Fruit fly (Drosophila melanogaster): Measurements from ENCODE around the gene CG14805.
A peak's percentile ranks its signal among the peaks of the same experiment; 100 is the strongest.

DNA sequence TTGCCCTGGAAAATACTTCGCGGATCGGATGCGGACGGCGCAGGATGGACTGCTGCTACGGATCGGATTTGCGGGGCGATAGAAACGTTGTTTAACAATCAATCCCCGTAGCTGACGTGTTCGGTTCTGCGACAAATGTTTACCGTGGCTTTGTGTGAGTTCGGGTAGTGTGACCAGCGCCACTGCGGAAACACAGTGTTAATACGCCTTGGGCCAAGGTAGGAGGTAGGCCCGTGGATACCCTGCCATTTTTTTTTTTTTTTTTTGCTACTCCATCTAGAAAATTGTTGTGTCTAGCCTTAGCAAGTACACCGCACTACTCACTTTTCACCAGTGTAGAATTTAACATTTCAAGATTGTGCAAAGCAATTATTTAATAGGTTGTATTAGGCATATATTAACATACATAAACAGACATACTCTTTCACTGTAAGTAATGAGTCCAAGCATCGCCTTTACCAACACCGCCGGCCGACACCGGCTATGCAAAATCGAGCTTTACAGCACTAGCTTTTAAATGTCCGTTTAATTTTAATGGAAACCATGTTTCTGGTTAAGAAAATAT is 15.4 kb upstream of the CG14805 start, which contains the start of gene deltaCOP:
- TF ChIP-seq EcR (GFP tag; optimal IDR thresholded peaks at IDR 0.05) (peak; percentile 15), Pif1A (GFP tag; optimal IDR thresholded peaks at IDR 0.05) (no peak), CG15710 (tag; optimal IDR thresholded peaks at IDR 0.05) (peak; percentile 75), CG13204 (GFP tag; optimal IDR thresholded peaks at IDR 0.05) (no peak), CG17806 (tag; optimal IDR thresholded peaks at IDR 0.05) (peak; percentile 54), CG12605 (GFP tag; IDR thresholded peaks at IDR 0.05) (peak; percentile 52; the same call in 1 of the 2 replicates), CG8301 (tag; optimal IDR thresholded peaks at IDR 0.05) (no peak), Snoo (tag; optimal IDR thresholded peaks at IDR 0.05) (peak; percentile 76), CG32121 (GFP tag; IDR thresholded peaks at IDR 0.05) (peak; percentile 70), CG8159 (tag; optimal IDR thresholded peaks at IDR 0.05) (no peak)
